Worm (Caenorhabditis elegans) whole organism, L2 larva: ENCODE measurements around the gene twk-28.

Experiments used
- C34F6.9 ChIP-seq: fragments of 150-350 bp; optimal IDR thresholded peaks from 2 replicates; lab custom pipeline; 2014; ENCODE audit warnings: missing biosample characterization, missing genetic modification characterization
- F13H6.1 ChIP-seq: sonication (generic microtip); optimal IDR thresholded peaks from 2 replicates; lab custom pipeline; 2016; ENCODE audit warnings: missing genetic modification characterization, missing compliant biosample characterization
- alr-1 ChIP-seq: fragments of 150-350 bp; optimal IDR thresholded peaks from 2 replicates; lab custom pipeline; 2014; ENCODE audit warnings: missing biosample characterization, missing genetic modification characterization
- aly-2 ChIP-seq: fragments of 150-350 bp; optimal IDR thresholded peaks from 2 replicates; lab custom pipeline; 2014; ENCODE audit warnings: missing biosample characterization, missing genetic modification characterization
- ama-1 ChIP-seq: fragments of 150-350 bp; optimal IDR thresholded peaks from 2 replicates; lab custom pipeline; 2018; ENCODE audit warnings: inconsistent platforms
- ceh-16 ChIP-seq: fragments of 150-350 bp; optimal IDR thresholded peaks from 2 replicates; lab custom pipeline; 2014; ENCODE audit warnings: missing biosample characterization, missing genetic modification characterization
- crh-2 ChIP-seq: sonication (generic microtip); optimal IDR thresholded peaks from 2 replicates; lab custom pipeline; 2017; ENCODE audit warnings: missing biosample characterization, missing genetic modification characterization
- dmd-4 ChIP-seq: sonication (generic microtip); optimal IDR thresholded peaks from 2 replicates; lab custom pipeline; 2017; ENCODE audit warnings: missing biosample characterization, missing genetic modification characterization
- elt-3 ChIP-seq: sonication (generic microtip); optimal IDR thresholded peaks from 2 replicates; lab custom pipeline; 2017; ENCODE audit warnings: missing biosample characterization, missing genetic modification characterization
- fos-1 ChIP-seq: fragments of 150-350 bp; optimal IDR thresholded peaks from 2 replicates; lab custom pipeline; 2014; ENCODE audit warnings: missing biosample characterization, missing genetic modification characterization
- gmeb-1 ChIP-seq: fragments of 150-350 bp; optimal IDR thresholded peaks from 2 replicates; lab custom pipeline; 2014; ENCODE audit warnings: missing biosample characterization, missing genetic modification characterization
- lin-11 ChIP-seq: fragments of 150-350 bp; sonication (generic microtip); optimal IDR thresholded peaks from 2 replicates; lab custom pipeline; 2014; ENCODE audit warnings: missing biosample characterization, missing genetic modification characterization, inconsistent platforms, mixed read lengths
- lin-13 ChIP-seq: fragments of 150-350 bp; optimal IDR thresholded peaks from 2 replicates; lab custom pipeline; 2014; ENCODE audit warnings: missing biosample characterization, missing genetic modification reagents, missing genetic modification characterization
- lin-39 ChIP-seq: fragments of 150-350 bp; optimal IDR thresholded peaks from 2 replicates; lab custom pipeline; 2014; ENCODE audit warnings: missing biosample characterization, missing genetic modification reagents, missing genetic modification characterization
- lsy-2 ChIP-seq, 2 experiments: fragments of 150-350 bp in 1 of 2; sonication (generic microtip) in 1 of 2; optimal IDR thresholded peaks; 2 replicates each; lab custom pipeline; 2014 to 2017; ENCODE audit warnings: missing biosample characterization in 2 of 2, missing genetic modification characterization in 2 of 2
- mab-5 ChIP-seq: fragments of 150-350 bp; optimal IDR thresholded peaks from 2 replicates; lab custom pipeline; 2014; ENCODE audit warnings: missing biosample characterization, missing genetic modification characterization
- mbf-1 ChIP-seq: sonication (generic microtip); optimal IDR thresholded peaks from 2 replicates; lab custom pipeline; 2017; ENCODE audit warnings: missing biosample characterization, missing genetic modification characterization
- nhr-10 ChIP-seq: sonication (generic microtip); optimal IDR thresholded peaks from 2 replicates; lab custom pipeline; 2017; ENCODE audit warnings: missing biosample characterization, missing genetic modification characterization
- nhr-11 ChIP-seq: fragments of 150-350 bp; optimal IDR thresholded peaks from 2 replicates; lab custom pipeline; 2014; ENCODE audit warnings: missing biosample characterization, missing genetic modification characterization
- nhr-12 ChIP-seq: fragments of 150-350 bp; optimal IDR thresholded peaks from 2 replicates; lab custom pipeline; 2014; ENCODE audit warnings: missing biosample characterization, missing genetic modification characterization
- nhr-129 ChIP-seq: fragments of 150-350 bp; optimal IDR thresholded peaks from 2 replicates; lab custom pipeline; 2014; ENCODE audit warnings: missing biosample characterization, missing genetic modification characterization
- nhr-23 ChIP-seq: fragments of 150-350 bp; optimal IDR thresholded peaks from 2 replicates; lab custom pipeline; 2014; ENCODE audit warnings: missing biosample characterization, missing genetic modification reagents, missing genetic modification characterization
- nhr-25 ChIP-seq: fragments of 150-350 bp; sonication (generic microtip); optimal IDR thresholded peaks from 3 replicates; lab custom pipeline; 2014; ENCODE audit warnings: missing biosample characterization, missing genetic modification characterization
- nhr-6 ChIP-seq: fragments of 150-350 bp; optimal IDR thresholded peaks from 2 replicates; lab custom pipeline; 2014; ENCODE audit warnings: missing biosample characterization, missing genetic modification characterization
- nhr-77 ChIP-seq: fragments of 150-350 bp; optimal IDR thresholded peaks from 2 replicates; lab custom pipeline; 2014; ENCODE audit warnings: missing biosample characterization, missing genetic modification characterization
- sem-4 ChIP-seq: fragments of 150-350 bp; optimal IDR thresholded peaks from 2 replicates; lab custom pipeline; 2014; ENCODE audit warnings: missing biosample characterization, missing genetic modification reagents, missing genetic modification characterization
- skn-1 ChIP-seq: sonication (generic microtip); optimal IDR thresholded peaks from 2 replicates; lab custom pipeline; 2017; ENCODE audit warnings: missing biosample characterization, missing genetic modification characterization
- sma-3 ChIP-seq: sonication (generic microtip); optimal IDR thresholded peaks from 2 replicates; lab custom pipeline; 2016; ENCODE audit warnings: missing genetic modification reagents, missing genetic modification characterization, missing compliant biosample characterization
- sma-9 ChIP-seq, 2 experiments: fragments of 150-350 bp in 1 of 2; sonication (generic microtip) in 1 of 2; optimal IDR thresholded peaks; 2 replicates each; lab custom pipeline; 2014 to 2016; ENCODE audit warnings: missing genetic modification characterization in 2 of 2, mild to moderate bottlenecking in 1 of 2, missing biosample characterization in 1 of 2, missing compliant biosample characterization in 1 of 2, missing genetic modification reagents in 1 of 2, moderate library complexity in 1 of 2
- unc-39 ChIP-seq: fragments of 150-350 bp; optimal IDR thresholded peaks from 2 replicates; lab custom pipeline; 2014; ENCODE audit warnings: missing biosample characterization, missing genetic modification characterization
- unc-55 ChIP-seq: fragments of 150-350 bp; sonication (generic microtip); optimal IDR thresholded peaks from 3 replicates; lab custom pipeline; 2014; ENCODE audit warnings: missing biosample characterization, missing genetic modification reagents, missing genetic modification characterization
- unc-62 ChIP-seq: fragments of 150-350 bp; optimal IDR thresholded peaks from 2 replicates; lab custom pipeline; 2014; ENCODE audit warnings: missing biosample characterization, missing genetic modification reagents, missing genetic modification characterization
- zag-1 ChIP-seq: fragments of 150-350 bp; optimal IDR thresholded peaks from 2 replicates; lab custom pipeline; 2014; ENCODE audit warnings: missing biosample characterization, missing genetic modification characterization
- ztf-11 ChIP-seq: sonication (generic microtip); optimal IDR thresholded peaks from 2 replicates; lab custom pipeline; 2017; ENCODE audit warnings: missing biosample characterization, missing genetic modification characterization
- ztf-4 ChIP-seq: fragments of 150-350 bp; optimal IDR thresholded peaks from 2 replicates; lab custom pipeline; 2014; ENCODE audit warnings: missing biosample characterization, missing genetic modification characterization

The twk-28 gene

ce11 chrX:4314939-4315338 is 35.8 kb upstream of the twk-28 start:
- TF ChIP-seq sem-4 (tag; lab: Kevin White, UChicago): peak; percentile 5
- no peak for TF ChIP-seq lin-11

ce11 chrX:4311668-4312067 is 32.5 kb upstream of the twk-28 start, which contains the start of gene C52B9.8:
Gene C52B9.8 (minus strand): TSS chrX:4311768.
- TF ChIP-seq lin-13 (no peak), unc-39 (tag; lab: Kevin White, UChicago) (no peak), mab-5 (tag; lab: Kevin White, UChicago) (no peak), sma-3 (GFP tag; lab: Kevin White, UChicago) (no peak), crh-2 (tag; lab: Kevin White, UChicago) (no peak), C34F6.9 (tag; lab: Kevin White, UChicago) (no peak), elt-3 (tag; lab: Kevin White, UChicago) (no peak), skn-1 (no peak), alr-1 (tag; lab: Kevin White, UChicago) (no peak)

ce11 chrX:4307559-4308005 is 28.4 kb upstream of the twk-28 start:
- TF ChIP-seq nhr-129 (tag; lab: Kevin White, UChicago) (peak; percentile 4), sma-9 (GFP tag; optimal IDR thresholded peaks at IDR 0.05; lab: Kevin White, UChicago) (peak; percentile 37), sma-9 (tag; optimal IDR thresholded peaks at IDR 0.05; lab: Kevin White, UChicago) (no peak), nhr-12 (tag; lab: Kevin White, UChicago) (no peak), ztf-4 (tag; lab: Kevin White, UChicago) (no peak), lsy-2 (tag; optimal IDR thresholded peaks at IDR 0.05; lab: Kevin White, UChicago) (no peak), unc-55 (GFP tag; lab: Kevin White, UChicago) (peak; percentile 51), lin-13 (peak; percentile 8), F13H6.1 (tag; lab: Kevin White, UChicago) (peak; percentile 39), crh-2 (tag; lab: Kevin White, UChicago) (peak; percentile 38), C34F6.9 (tag; lab: Kevin White, UChicago) (peak; percentile 51), fos-1 (tag; lab: Kevin White, UChicago) (peak; percentile 15)
- TF ChIP-seq, all 48 proteins: peak for 8

DNA sequence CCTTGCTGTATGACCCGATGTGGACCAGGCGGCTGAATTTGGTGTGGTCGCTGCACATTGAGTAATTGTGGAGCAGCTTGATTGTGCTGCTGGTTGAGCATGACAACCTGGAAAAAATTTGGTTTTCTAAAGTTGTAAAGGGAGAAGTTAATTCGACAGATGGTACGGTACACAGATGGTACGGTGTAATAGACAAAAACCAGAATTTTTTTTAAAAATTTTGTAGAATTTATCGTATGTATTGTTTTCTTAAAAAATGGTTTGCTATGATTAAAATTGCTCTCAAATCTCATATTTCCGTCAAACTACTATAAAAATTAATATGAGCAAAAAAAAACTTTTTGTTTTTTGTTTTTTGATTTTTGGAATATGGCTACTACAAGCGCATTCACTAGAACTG is 27.7 kb upstream of the twk-28 start, which contains the start of gene pqn-15:
TSS of gene pqn-15 (minus strand) at position 101 of the 400 bp plus-strand sequence.
- TF ChIP-seq gmeb-1 (tag; lab: Kevin White, UChicago) (no peak), lin-13 (no peak)

ce11 chrX:4303200-4303599 is 24.1 kb upstream of the twk-28 start:
- TF ChIP-seq nhr-25 (no peak), ama-1 (lab: Kevin White, UChicago) (no peak), dmd-4 (tag; lab: Kevin White, UChicago) (no peak), lin-39 (tag; lab: Kevin White, UChicago) (no peak), nhr-77 (tag; lab: Kevin White, UChicago) (no peak), nhr-6 (tag; lab: Kevin White, UChicago) (no peak), mbf-1 (no peak), lin-11 (no peak)

DNA sequence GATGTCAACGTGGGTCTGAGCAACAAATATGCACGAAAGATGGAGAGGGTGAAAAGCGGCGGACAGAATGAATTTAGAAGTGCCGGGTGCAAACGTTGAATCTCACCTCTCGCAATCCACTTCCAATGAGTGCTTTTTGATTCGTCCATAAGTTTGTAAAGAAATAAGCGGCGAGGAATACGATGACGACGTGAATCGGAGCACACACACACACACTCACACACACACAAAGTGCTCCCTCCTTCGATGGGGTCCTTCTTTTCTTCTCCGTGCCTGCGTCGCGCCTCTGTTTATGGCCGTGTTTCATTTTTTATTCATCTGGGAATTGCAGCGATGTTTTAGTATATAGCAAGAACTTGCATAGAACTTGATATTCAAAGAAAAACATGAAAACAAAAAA is 18.3 kb upstream of the twk-28 start, which contains the start of gene paf-2:
TSS of gene paf-2 (minus strand) at position 290 of the 400 bp plus-strand sequence.
- TF ChIP-seq lin-11: peak; percentile 8
- no peak for TF ChIP-seq fos-1 (tag; lab: Kevin White, UChicago)
- TF ChIP-seq aly-2 (tag; lab: Kevin White, UChicago): no peak
- peak; percentile 5 for TF ChIP-seq nhr-129 (tag; lab: Kevin White, UChicago)
- peak; percentile 25 for TF ChIP-seq unc-55 (GFP tag; lab: Kevin White, UChicago)
- TF ChIP-seq ceh-16 (tag; lab: Kevin White, UChicago): no peak

- TF ChIP-seq nhr-6 (tag; lab: Kevin White, UChicago) (no peak), ztf-4 (tag; lab: Kevin White, UChicago) (no peak), unc-62 (GFP tag; lab: Kevin White, UChicago) (no peak), nhr-23 (tag; lab: Kevin White, UChicago) (no peak), nhr-129 (tag; lab: Kevin White, UChicago) (no peak), nhr-12 (tag; lab: Kevin White, UChicago) (no peak), nhr-10 (tag; lab: Kevin White, UChicago) (no peak), gmeb-1 (tag; lab: Kevin White, UChicago) (no peak), nhr-11 (tag; lab: Kevin White, UChicago) (no peak), mab-5 (tag; lab: Kevin White, UChicago) (no peak), ztf-11 (tag; lab: Kevin White, UChicago) (no peak), zag-1 (no peak), skn-1 (no peak), unc-39 (tag; lab: Kevin White, UChicago) (no peak)
These were observed 16.8 kb upstream of the twk-28 start for ce11 chrX:4295917-4296316.
